Fruit fly (Drosophila melanogaster): ENCODE measurements around the gene ppk19.
A peak's percentile ranks its signal among the peaks of the same experiment; 100 is the strongest.

ppk19 gene

DNA sequence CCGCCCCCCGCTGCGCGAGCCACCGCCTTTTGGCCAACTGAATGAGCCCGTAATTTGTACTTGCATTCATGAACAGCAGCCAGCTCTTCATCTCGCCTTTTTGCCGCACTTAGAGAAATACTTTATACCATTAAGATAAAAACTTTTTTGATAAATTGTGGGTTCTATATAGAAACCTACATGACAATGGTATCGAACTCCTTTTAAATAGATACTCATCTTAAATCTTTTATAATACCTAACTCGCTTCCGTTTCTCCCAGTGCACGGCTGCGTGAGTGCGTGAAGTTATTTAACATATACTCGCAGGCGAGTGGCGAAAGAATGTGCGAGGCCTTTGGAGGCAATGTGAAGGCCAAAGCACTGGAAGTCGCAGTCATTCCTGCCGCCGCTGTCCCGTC lies 46.4 kb upstream of the ppk19 start (continued):
- TF ChIP-seq CG34224 (GFP tag; IDR thresholded peaks at IDR 0.05; ENCODE audit: partially characterized antibody) (no peak), Hey (tag; optimal IDR thresholded peaks at IDR 0.05) (no peak), Atf-2 (GFP tag; optimal IDR thresholded peaks at IDR 0.05) (no peak), CG4730 (GFP tag; IDR thresholded peaks at IDR 0.05) (no peak), CG7786 (GFP tag; optimal IDR thresholded peaks at IDR 0.05) (no peak), yki (optimal IDR thresholded peaks at IDR 0.05) (no peak), hth (optimal IDR thresholded peaks at IDR 0.05) (no peak), dysf (GFP tag; IDR thresholded peaks at IDR 0.05) (peak; percentile 48; the same call in 1 of the 3 replicates), Dref (GFP tag; IDR thresholded peaks at IDR 0.05) (no peak), fd96Cb (tag; optimal IDR thresholded peaks at IDR 0.05) (peak; percentile 14), cas (GFP tag; IDR thresholded peaks at IDR 0.05) (no peak), Hr78 (GFP tag; optimal IDR thresholded peaks at IDR 0.05) (no peak), Six4 (GFP tag; optimal IDR thresholded peaks at IDR 0.05) (no peak), CG12236 (GFP tag; optimal IDR thresholded peaks at IDR 0.05) (no peak), CG13424 (tag; optimal IDR thresholded peaks at IDR 0.05) (peak; percentile 41), CG9609 (GFP tag; optimal IDR thresholded peaks at IDR 0.05) (no peak), CG6854 (GFP tag; optimal IDR thresholded peaks at IDR 0.05) (peak; percentile 6), CG18262 (tag; optimal IDR thresholded peaks at IDR 0.05) (peak; percentile 32), chm (GFP tag; IDR thresholded peaks at IDR 0.05) (peak; percentile 57), CG2116 (GFP tag; optimal IDR thresholded peaks at IDR 0.05) (no peak), Sox102F (GFP tag; optimal IDR thresholded peaks at IDR 0.05) (peak; percentile 59), CG9215 (GFP tag; IDR thresholded peaks at IDR 0.05) (0 out of 2 replicates have a peak, but pooled peaks have one; percentile 13), gcm2 (GFP tag; optimal IDR thresholded peaks at IDR 0.05) (no peak), sima (GFP tag; optimal IDR thresholded peaks at IDR 0.05) (no peak), hb (GFP tag; IDR thresholded peaks at IDR 0.05; ENCODE audit: partially characterized antibody) (no peak), Hsf (GFP tag; optimal IDR thresholded peaks at IDR 0.05) (peak; percentile 22), tll (GFP tag; optimal IDR thresholded peaks at IDR 0.05) (no peak), sug (tag; optimal IDR thresholded peaks at IDR 0.05) (no peak), Trl (optimal IDR thresholded peaks at IDR 0.05) (no peak), Trl (GFP tag; optimal IDR thresholded peaks at IDR 0.05) (no peak), HmgZ (tag; optimal IDR thresholded peaks at IDR 0.05) (no peak), cad (GFP tag; optimal IDR thresholded peaks at IDR 0.05) (no peak), CG31441 (GFP tag; IDR thresholded peaks at IDR 0.05) (peak; percentile 60), klu (GFP tag; IDR thresholded peaks at IDR 0.05) (no peak), CG15479 (GFP tag; optimal IDR thresholded peaks at IDR 0.05) (no peak), aop (GFP tag; IDR thresholded peaks at IDR 0.05) (no peak), CG31224 (GFP tag; IDR thresholded peaks at IDR 0.05) (0 out of 2 replicates have a peak, but pooled peaks have one; percentile 8), kah (GFP tag; optimal IDR thresholded peaks at IDR 0.05) (no peak), sob (GFP tag; IDR thresholded peaks at IDR 0.05) (no peak), btn (GFP tag; optimal IDR thresholded peaks at IDR 0.05) (no peak), lmd (GFP tag; IDR thresholded peaks at IDR 0.05) (peak; percentile 36; the same call in 1 of the 2 replicates), CG12104 (GFP tag; optimal IDR thresholded peaks at IDR 0.05) (no peak), CG3281 (GFP tag; optimal IDR thresholded peaks at IDR 0.05) (peak; percentile 32), da (GFP tag; optimal IDR thresholded peaks at IDR 0.05) (no peak), cg (GFP tag; optimal IDR thresholded peaks at IDR 0.05) (no peak), Mad (GFP tag; optimal IDR thresholded peaks at IDR 0.05) (no peak), tna (GFP tag; IDR thresholded peaks at IDR 0.05; ENCODE audit: partially characterized antibody) (no peak), Lpt (GFP tag; optimal IDR thresholded peaks at IDR 0.05) (no peak), CG15073 (GFP tag; optimal IDR thresholded peaks at IDR 0.05) (no peak), pnt (GFP tag; optimal IDR thresholded peaks at IDR 0.05) (no peak), sisA (GFP tag; IDR thresholded peaks at IDR 0.05) (peak; percentile 33; the same call in 1 of the 2 replicates), Med (GFP tag) (peak; percentile 81), HHEX (GFP tag; optimal IDR thresholded peaks at IDR 0.05) (peak; percentile 24)

Data from whole organism, embryonic.